Worm (Caenorhabditis elegans) whole organism, L2 larva: ENCODE data around the gene sod-4.
A peak's percentile ranks its signal among the peaks of the same experiment; 100 is the strongest.

Source experiments
- crh-2 ChIP-seq: sonication (generic microtip); optimal IDR thresholded peaks from 2 replicates; lab custom pipeline; 2017; ENCODE audit warnings: missing biosample characterization, missing genetic modification characterization
- elt-3 ChIP-seq: sonication (generic microtip); optimal IDR thresholded peaks from 2 replicates; lab custom pipeline; 2017; ENCODE audit warnings: missing biosample characterization, missing genetic modification characterization
- lsy-2 ChIP-seq, 2 experiments: fragments of 150-350 bp in 1 of 2; sonication (generic microtip) in 1 of 2; optimal IDR thresholded peaks; 2 replicates each; lab custom pipeline; 2014 to 2017; ENCODE audit warnings: missing biosample characterization in 2 of 2, missing genetic modification characterization in 2 of 2
- mbf-1 ChIP-seq: sonication (generic microtip); optimal IDR thresholded peaks from 2 replicates; lab custom pipeline; 2017; ENCODE audit warnings: missing biosample characterization, missing genetic modification characterization
- mdl-1 ChIP-seq, 2 experiments: fragments of 150-350 bp in 1 of 2; sonication (generic microtip) in 1 of 2; optimal IDR thresholded peaks; 2 replicates each; lab custom pipeline; 2017; ENCODE audit warnings: missing biosample characterization in 2 of 2, missing genetic modification characterization in 2 of 2
- nhr-10 ChIP-seq: sonication (generic microtip); optimal IDR thresholded peaks from 2 replicates; lab custom pipeline; 2017; ENCODE audit warnings: missing biosample characterization, missing genetic modification characterization
- nhr-11 ChIP-seq: fragments of 150-350 bp; optimal IDR thresholded peaks from 2 replicates; lab custom pipeline; 2014; ENCODE audit warnings: missing biosample characterization, missing genetic modification characterization
- nhr-23 ChIP-seq: fragments of 150-350 bp; optimal IDR thresholded peaks from 2 replicates; lab custom pipeline; 2014; ENCODE audit warnings: missing biosample characterization, missing genetic modification reagents, missing genetic modification characterization
- unc-55 ChIP-seq: fragments of 150-350 bp; sonication (generic microtip); optimal IDR thresholded peaks from 3 replicates; lab custom pipeline; 2014; ENCODE audit warnings: missing biosample characterization, missing genetic modification reagents, missing genetic modification characterization
- zag-1 ChIP-seq: fragments of 150-350 bp; optimal IDR thresholded peaks from 2 replicates; lab custom pipeline; 2014; ENCODE audit warnings: missing biosample characterization, missing genetic modification characterization

DNA sequence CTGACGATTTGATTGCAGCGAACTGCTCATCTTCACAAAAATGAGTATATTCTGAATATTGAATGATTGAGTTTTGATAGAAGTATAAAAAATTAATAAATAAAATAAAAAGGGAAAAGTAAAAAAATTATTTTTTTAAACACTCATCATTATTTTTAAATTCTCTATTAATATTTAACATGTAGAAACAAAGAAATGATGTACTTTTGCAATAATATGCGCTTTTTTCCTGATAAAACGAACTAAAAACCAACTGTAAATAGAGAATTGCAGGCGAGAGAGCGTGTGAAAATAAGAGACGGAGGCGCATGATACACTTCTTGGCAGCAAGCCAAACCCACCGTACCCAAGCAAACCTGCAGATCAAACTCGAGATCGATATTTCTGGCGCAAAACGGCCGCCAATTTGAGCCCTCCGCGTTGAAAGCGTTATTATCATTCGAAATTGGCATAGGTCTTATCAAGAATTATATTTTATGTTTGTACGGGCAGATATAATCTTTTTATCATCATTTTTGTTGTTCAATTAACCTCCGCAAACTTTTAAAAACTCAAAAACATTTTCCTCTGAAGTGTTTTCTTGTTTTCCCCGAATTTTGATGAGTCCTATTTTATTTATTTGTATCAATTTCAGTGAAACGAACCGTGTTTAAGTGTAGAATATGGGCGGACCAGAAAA, 44.1 kb downstream of the sod-4 start, which contains the start of the genes rheb-1 and spk-1:
- no peak for TF ChIP-seq elt-3 (tag; lab: Kevin White, UChicago)
- TF ChIP-seq mdl-1 (tag; optimal IDR thresholded peaks at IDR 0.05; lab: Kevin White, UChicago), result peak in 1 of 2 experiments; percentile 6
- TF ChIP-seq zag-1 (tag; lab: Kevin White, UChicago), result peak; percentile 32
- TF ChIP-seq nhr-23, result no peak
- no peak for TF ChIP-seq nhr-11
- TF ChIP-seq crh-2 (tag; lab: Kevin White, UChicago), result peak; percentile 96
- peak; percentile 90 for TF ChIP-seq unc-55 (GFP tag; lab: Kevin White, UChicago)
- no peak for TF ChIP-seq nhr-10 (tag; lab: Kevin White, UChicago)
- no peak for TF ChIP-seq mbf-1
- peak; percentile 98 to 99 for TF ChIP-seq lsy-2 (tag; optimal IDR thresholded peaks at IDR 0.05; lab: Kevin White, UChicago)
